Worm (Caenorhabditis elegans) whole organism, young adult: Measurements from ENCODE around the gene fbxb-38.

Experiments used
- B0261.1 ChIP-seq: sonication (generic microtip); optimal IDR thresholded peaks from 2 replicates; lab custom pipeline; 2016; ENCODE audit warnings: mild to moderate bottlenecking, missing genetic modification characterization, moderate library complexity, missing compliant biosample characterization
- B0336.3 ChIP-seq: fragments of 200-800 bp; sonication (Bioruptor generic); IDR thresholded peaks from 2 replicates; pipeline ENCODE4 v1.3.6; 2022; ENCODE audit warnings: missing genetic modification characterization, missing compliant biosample characterization
- C06A6.2 ChIP-seq: fragments of 200-800 bp; sonication (Bioruptor generic); conservative IDR thresholded peaks from 2 replicates; pipeline ENCODE4 v1.3.6; 2022; ENCODE audit warnings: missing genetic modification characterization, missing compliant biosample characterization
- C17E4.6 ChIP-seq: fragments of 200-800 bp; sonication (Bioruptor generic); IDR thresholded peaks from 2 replicates; pipeline ENCODE4 v1.3.6; 2022; ENCODE audit warnings: missing genetic modification reagents, missing genetic modification characterization, missing compliant biosample characterization
- F10E7.11 ChIP-seq: sonication (generic microtip); optimal IDR thresholded peaks from 2 replicates; lab custom pipeline; 2017; ENCODE audit warnings: mild to moderate bottlenecking, missing genetic modification characterization, moderate library complexity, missing compliant biosample characterization
- F22D6.2 ChIP-seq: sonication (generic microtip); optimal IDR thresholded peaks from 2 replicates; lab custom pipeline; 2016; ENCODE audit warnings: mild to moderate bottlenecking, missing genetic modification characterization, missing compliant biosample characterization
- F23B12.7 ChIP-seq: sonication (generic microtip); optimal IDR thresholded peaks from 2 replicates; lab custom pipeline; 2017; ENCODE audit warnings: missing genetic modification characterization, mild to moderate bottlenecking, missing compliant biosample characterization, antibody characterized with exemption, moderate library complexity; ENCODE audit not compliant: insufficient read depth
- F37B4.10 ChIP-seq: fragments of 200-800 bp; sonication (Bioruptor generic); IDR thresholded peaks from 2 replicates; pipeline ENCODE4 v1.3.6; 2022; ENCODE audit warnings: missing genetic modification characterization, missing compliant biosample characterization
- Y67H2A.10 ChIP-seq: fragments of 200-800 bp; sonication (Bioruptor generic); conservative IDR thresholded peaks from 2 replicates; pipeline ENCODE4 v1.3.6; 2022; ENCODE audit warnings: missing genetic modification reagents, missing genetic modification characterization, missing compliant biosample characterization
- cebp-1 ChIP-seq, 2 experiments: fragments of 200-800 bp in 1 of 2; sonication (Bioruptor generic) in 1 of 2; sonication (generic microtip) in 1 of 2; IDR thresholded peaks in 1 of 2; optimal IDR thresholded peaks in 1 of 2; 2 replicates each; pipeline versions ENCODE4 v1.3.6 to Lab custom; 2017 to 2022; ENCODE audit warnings: missing compliant biosample characterization in 2 of 2, missing genetic modification characterization in 2 of 2, mild to moderate bottlenecking in 1 of 2, missing genetic modification reagents in 1 of 2, moderate library complexity in 1 of 2
- ceh-40 ChIP-seq: fragments of 200-800 bp; sonication (Bioruptor generic); IDR thresholded peaks from 2 replicates; pipeline ENCODE4 v1.3.6; 2022; ENCODE audit warnings: missing genetic modification characterization, missing compliant biosample characterization
- chd-7 ChIP-seq: sonication (generic microtip); optimal IDR thresholded peaks from 2 replicates; lab custom pipeline; 2016; ENCODE audit warnings: mild to moderate bottlenecking, missing genetic modification characterization, moderate library complexity, missing compliant biosample characterization
- egl-44 ChIP-seq: fragments of 200-800 bp; sonication (Bioruptor generic); IDR thresholded peaks from 2 replicates; pipeline ENCODE4 v1.3.6; 2022; ENCODE audit warnings: missing genetic modification reagents, missing genetic modification characterization, missing compliant biosample characterization
- ekl-4 ChIP-seq: fragments of 200-800 bp; sonication (Bioruptor generic); IDR thresholded peaks from 2 replicates; pipeline ENCODE4 v1.3.6; 2022; ENCODE audit warnings: missing genetic modification reagents, missing genetic modification characterization, missing compliant biosample characterization
- hsf-1 ChIP-seq: fragments of 200-800 bp; sonication (Bioruptor generic); IDR thresholded peaks from 2 replicates; pipeline ENCODE4 v1.3.6; 2022; ENCODE audit warnings: missing genetic modification reagents, missing genetic modification characterization, missing compliant biosample characterization
- lin-35 ChIP-seq, 3 experiments: fragments of 150-350 bp in 2 of 3; sonication (generic microtip) in 1 of 3; optimal IDR thresholded peaks; 2 replicates each; lab custom pipeline; 2014 to 2018; ENCODE audit warnings: missing biosample characterization in 3 of 3, missing genetic modification characterization in 3 of 3, missing genetic modification reagents in 3 of 3
- lin-54 ChIP-seq: fragments of 200-800 bp; sonication (Bioruptor generic); optimal IDR thresholded peaks from 2 replicates; lab custom pipeline; 2018; ENCODE audit warnings: mild to moderate bottlenecking, missing genetic modification characterization, missing compliant biosample characterization
- madf-3 ChIP-seq: fragments of 200-800 bp; sonication (Bioruptor generic); IDR thresholded peaks from 2 replicates; pipeline ENCODE4 v1.3.6; 2022; ENCODE audit warnings: missing genetic modification reagents, missing genetic modification characterization, missing compliant biosample characterization
- mel-28 ChIP-seq: sonication (generic microtip); optimal IDR thresholded peaks from 2 replicates; lab custom pipeline; 2016; ENCODE audit warnings: borderline replicate concordance, mild to moderate bottlenecking, missing genetic modification characterization, missing compliant biosample characterization
- nfya-1 ChIP-seq: sonication (generic microtip); optimal IDR thresholded peaks from 2 replicates; lab custom pipeline; 2017; ENCODE audit warnings: antibody characterized with exemption, missing compliant biosample characterization, missing genetic modification characterization, borderline replicate concordance; ENCODE audit not compliant: insufficient read depth
- nhr-179 ChIP-seq: sonication (generic microtip); optimal IDR thresholded peaks from 2 replicates; lab custom pipeline; 2016; ENCODE audit warnings: mild to moderate bottlenecking, missing genetic modification characterization, missing compliant biosample characterization
- pbrm-1 ChIP-seq: fragments of 200-800 bp; sonication (Bioruptor generic); IDR thresholded peaks from 2 replicates; pipeline ENCODE4 v1.3.6; 2022; ENCODE audit warnings: missing genetic modification reagents, missing genetic modification characterization, missing compliant biosample characterization
- sdz-38 ChIP-seq: sonication (generic microtip); optimal IDR thresholded peaks from 2 replicates; lab custom pipeline; 2016; ENCODE audit warnings: missing genotype, missing genetic modification characterization, missing compliant biosample characterization
- snpc-1.1 ChIP-seq: sonication (generic microtip); optimal IDR thresholded peaks from 2 replicates; lab custom pipeline; 2017; ENCODE audit warnings: missing genetic modification characterization, mild to moderate bottlenecking, missing compliant biosample characterization, antibody characterized with exemption, moderate library complexity, missing genotype, missing genetic modification reagents; ENCODE audit not compliant: insufficient read depth
- snpc-1.3 ChIP-seq: sonication (generic microtip); optimal IDR thresholded peaks from 2 replicates; lab custom pipeline; 2017; ENCODE audit warnings: missing genetic modification characterization, mild to moderate bottlenecking, missing compliant biosample characterization, antibody characterized with exemption, moderate library complexity, missing genotype, missing genetic modification reagents; ENCODE audit not compliant: insufficient read depth
- snpc-3.4 ChIP-seq: sonication (generic microtip); optimal IDR thresholded peaks from 2 replicates; lab custom pipeline; 2017; ENCODE audit warnings: missing genetic modification characterization, mild to moderate bottlenecking, missing compliant biosample characterization, antibody characterized with exemption, moderate library complexity, missing genotype, missing genetic modification reagents
- snpc-4 ChIP-seq, 5 experiments: fragments of 150-350 bp in 1 of 5; sonication (generic microtip) in 4 of 5; optimal IDR thresholded peaks; 2 replicates each; lab custom pipeline; 2014 to 2018; ENCODE audit warnings: missing genetic modification characterization in 5 of 5, missing biosample characterization in 3 of 5, antibody characterized with exemption in 2 of 5, mild to moderate bottlenecking in 2 of 5, missing compliant biosample characterization in 2 of 5, missing genotype in 2 of 5, moderate library complexity in 2 of 5, missing genetic modification reagents in 1 of 5
- tbp1 ChIP-seq: fragments of 200-800 bp; sonication (Bioruptor generic); optimal IDR thresholded peaks from 2 replicates; lab custom pipeline; 2018; ENCODE audit warnings: mild to moderate bottlenecking, missing genetic modification characterization, missing compliant biosample characterization
- tbx-9 ChIP-seq: sonication (generic microtip); optimal IDR thresholded peaks from 2 replicates; lab custom pipeline; 2016; ENCODE audit warnings: borderline replicate concordance, missing genetic modification characterization, inconsistent platforms, missing compliant biosample characterization
- tlf-1 ChIP-seq: fragments of 200-800 bp; sonication (Bioruptor generic); optimal IDR thresholded peaks from 2 replicates; lab custom pipeline; 2018; ENCODE audit warnings: mild to moderate bottlenecking, missing genetic modification characterization, missing compliant biosample characterization
- zim-3 ChIP-seq: sonication (generic microtip); optimal IDR thresholded peaks from 2 replicates; lab custom pipeline; 2017; ENCODE audit warnings: mild to moderate bottlenecking, missing genetic modification characterization, moderate library complexity, missing compliant biosample characterization
- ztf-26 ChIP-seq: sonication (generic microtip); optimal IDR thresholded peaks from 2 replicates; lab custom pipeline; 2017; ENCODE audit warnings: missing genetic modification characterization, missing compliant biosample characterization

The fbxb-38 gene

ce11 chrII:2146900-2147375 lies 21.6 kb downstream of the fbxb-38 start, which contains the start of gene C40A11.2:
Gene C40A11.2 (plus strand): TSS chrII:2146950.
- peak; percentile 90 for TF ChIP-seq hsf-1 (GFP tag; lab: Robert Waterston, UW)
- no peak for TF ChIP-seq madf-3

ce11 chrII:2145566-2145965 lies 23.0 kb downstream of the fbxb-38 start, which contains the start of gene C40A11.6:
Gene C40A11.6 (minus strand): TSS chrII:2145666.
- no peak for TF ChIP-seq tbp1
- no peak for TF ChIP-seq pbrm-1
- TF ChIP-seq zim-3, result no peak
- TF ChIP-seq C06A6.2 (GFP tag; lab: Robert Waterston, UW), result no peak
- TF ChIP-seq snpc-3.4, result no peak
- no peak for TF ChIP-seq egl-44 (GFP tag; lab: Robert Waterston, UW)
- TF ChIP-seq snpc-1.1 (tag; lab: Kevin White, UChicago), result no peak
- TF ChIP-seq chd-7 (tag; lab: Kevin White, UChicago), result no peak
- no peak for TF ChIP-seq nfya-1 (tag; lab: Kevin White, UChicago)
- TF ChIP-seq snpc-1.3 (tag; lab: Kevin White, UChicago), result no peak
- TF ChIP-seq F37B4.10, result no peak
- TF ChIP-seq ztf-26 (tag; lab: Kevin White, UChicago), result no peak

ce11 chrII:2140817-2141216 lies 27.7 kb downstream of the fbxb-38 start, which contains the start of gene C40A11.3:
Gene C40A11.3 (plus strand): TSS chrII:2141117.
- TF ChIP-seq zim-3 (no peak), snpc-1.1 (tag; lab: Kevin White, UChicago) (no peak), cebp-1 (GFP tag; IDR thresholded peaks at IDR 0.05; lab: Robert Waterston, UW) (no peak), cebp-1 (tag; optimal IDR thresholded peaks at IDR 0.05; lab: Kevin White, UChicago) (no peak), F10E7.11 (no peak), Y67H2A.10 (GFP tag; lab: Robert Waterston, UW) (no peak), ekl-4 (GFP tag; lab: Robert Waterston, UW) (no peak), tbx-9 (tag; lab: Kevin White, UChicago) (no peak), nhr-179 (tag; lab: Kevin White, UChicago) (no peak), C17E4.6 (GFP tag; lab: Robert Waterston, UW) (no peak), F23B12.7 (tag; lab: Kevin White, UChicago) (no peak), ceh-40 (GFP tag; lab: Robert Waterston, UW) (no peak)

ce11 chrII:2138901-2139300 lies 29.7 kb downstream of the fbxb-38 start:
- no peak for TF ChIP-seq F37B4.10
- no peak for TF ChIP-seq mel-28
- no peak for TF ChIP-seq snpc-4 (GFP tag; optimal IDR thresholded peaks at IDR 0.05; lab: Kevin White, UChicago)
- TF ChIP-seq snpc-4 (tag; optimal IDR thresholded peaks at IDR 0.05; lab: Kevin White, UChicago), result no peak
- no peak for TF ChIP-seq lin-35 (GFP tag; optimal IDR thresholded peaks at IDR 0.05; lab: Kevin White, UChicago)
- no peak for TF ChIP-seq B0336.3 (GFP tag; lab: Robert Waterston, UW)
- no peak for TF ChIP-seq lin-54
- TF ChIP-seq sdz-38 (tag; lab: Kevin White, UChicago), result no peak
- TF ChIP-seq B0261.1 (tag; lab: Kevin White, UChicago), result no peak

ce11 chrII:2137235-2137634 lies 31.3 kb downstream of the fbxb-38 start, which contains the start of gene C40A11.4:
Gene C40A11.4 (plus strand): TSS chrII:2137422.
- no peak for TF ChIP-seq F22D6.2
- TF ChIP-seq snpc-3.4, result no peak
- TF ChIP-seq tlf-1 (GFP tag; lab: Kevin White, UChicago), result no peak
